Fruit fly (Drosophila melanogaster): Measurements from ENCODE around the gene CG10336.

The CG10336 gene

DNA sequence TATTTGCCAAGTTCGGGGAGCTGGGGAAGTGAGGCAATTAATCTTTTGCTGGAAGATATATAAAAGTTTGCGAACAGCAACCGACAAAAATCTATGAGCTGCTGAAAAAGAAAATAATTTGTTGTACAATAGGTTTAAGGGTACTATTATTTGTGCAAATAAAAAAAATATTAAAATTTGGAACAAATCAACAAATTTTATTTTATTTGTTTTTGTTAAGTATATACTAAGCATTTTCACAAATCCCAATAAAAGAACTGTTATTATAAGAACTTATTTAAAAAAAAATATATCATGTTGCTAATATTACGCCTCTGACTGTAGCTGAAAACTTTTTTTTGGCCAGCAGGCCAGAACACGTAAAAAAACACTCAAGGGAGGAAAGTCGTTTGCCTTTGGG, 31.2 kb upstream of the CG10336 start (continued):
- TF ChIP-seq bbx (GFP tag; IDR thresholded peaks at IDR 0.05; ENCODE audit: partially characterized antibody): no peak
- no peak for TF ChIP-seq eve (GFP tag; optimal IDR thresholded peaks at IDR 0.05)
- TF ChIP-seq CG14710 (tag; optimal IDR thresholded peaks at IDR 0.05): no peak
- TF ChIP-seq CG34376 (GFP tag; optimal IDR thresholded peaks at IDR 0.05): no peak
- TF ChIP-seq nerfin-1 (tag; optimal IDR thresholded peaks at IDR 0.05): no peak
- peak; percentile 25 for TF ChIP-seq CG2712 (tag; optimal IDR thresholded peaks at IDR 0.05)
- TF ChIP-seq CG12104 (GFP tag; optimal IDR thresholded peaks at IDR 0.05): peak; percentile 4
- TF ChIP-seq CG18599 (GFP tag; optimal IDR thresholded peaks at IDR 0.05): peak; percentile 66
- no peak for TF ChIP-seq tgo (GFP tag; IDR thresholded peaks at IDR 0.05)
- TF ChIP-seq Hr39 (optimal IDR thresholded peaks at IDR 0.05): no peak
- TF ChIP-seq lmd (GFP tag; IDR thresholded peaks at IDR 0.05): no peak
- no peak for TF ChIP-seq hth (optimal IDR thresholded peaks at IDR 0.05)
- peak; percentile 55 for TF ChIP-seq CG3281 (GFP tag; optimal IDR thresholded peaks at IDR 0.05)
- peak; percentile 36 for TF ChIP-seq Blimp-1 (GFP tag; optimal IDR thresholded peaks at IDR 0.05)
- TF ChIP-seq Sry-β (GFP tag; optimal IDR thresholded peaks at IDR 0.05): no peak
- peak; percentile 9 for TF ChIP-seq CG18619 (GFP tag; optimal IDR thresholded peaks at IDR 0.05)
- peak; percentile 31 for TF ChIP-seq CG15011 (GFP tag; optimal IDR thresholded peaks at IDR 0.05)
- peak; percentile 35 for TF ChIP-seq CG6854 (GFP tag; optimal IDR thresholded peaks at IDR 0.05)
- no peak for TF ChIP-seq h (optimal IDR thresholded peaks at IDR 0.05)
- TF ChIP-seq CG16815 (GFP tag; optimal IDR thresholded peaks at IDR 0.05): no peak
- peak; percentile 39 for TF ChIP-seq CG9727 (GFP tag; optimal IDR thresholded peaks at IDR 0.05)
- peak; percentile 12 for TF ChIP-seq scrt (GFP tag; optimal IDR thresholded peaks at IDR 0.05)
- no peak for TF ChIP-seq CG10431 (GFP tag; optimal IDR thresholded peaks at IDR 0.05)
- TF ChIP-seq CG3838 (GFP tag; optimal IDR thresholded peaks at IDR 0.05): no peak
- TF ChIP-seq CG1233 (GFP tag; optimal IDR thresholded peaks at IDR 0.05): no peak
- TF ChIP-seq CG13296 (GFP tag; optimal IDR thresholded peaks at IDR 0.05): peak; percentile 31
- no peak for TF ChIP-seq CG10654 (GFP tag; optimal IDR thresholded peaks at IDR 0.05)
- peak; percentile 53 for TF ChIP-seq lab (GFP tag; optimal IDR thresholded peaks at IDR 0.05)
- no peak for TF ChIP-seq CG4707 (GFP tag; optimal IDR thresholded peaks at IDR 0.05)
- TF ChIP-seq ssp (GFP tag; IDR thresholded peaks at IDR 0.05): no peak
- TF ChIP-seq pfk (GFP tag; optimal IDR thresholded peaks at IDR 0.05): no peak
- TF ChIP-seq pros (GFP tag; optimal IDR thresholded peaks at IDR 0.05): no peak
- TF ChIP-seq gro (GFP tag; optimal IDR thresholded peaks at IDR 0.05): no peak
- TF ChIP-seq hkb (optimal IDR thresholded peaks at IDR 0.05): no peak
- TF ChIP-seq hkb (GFP tag; IDR thresholded peaks at IDR 0.05): peak; percentile 48; the same call in 1 of the 2 replicates
- TF ChIP-seq dysf (GFP tag; IDR thresholded peaks at IDR 0.05): no peak
- no peak for TF ChIP-seq CG7271 (tag; optimal IDR thresholded peaks at IDR 0.05)
- peak; percentile 35; the same call in 1 of the 3 replicates for TF ChIP-seq row (GFP tag; IDR thresholded peaks at IDR 0.05)
- TF ChIP-seq jumu (GFP tag; optimal IDR thresholded peaks at IDR 0.05): no peak
- TF ChIP-seq p53 (GFP tag; optimal IDR thresholded peaks at IDR 0.05): no peak
- TF ChIP-seq ac (GFP tag; optimal IDR thresholded peaks at IDR 0.05): no peak
- no peak for TF ChIP-seq CG14050 (GFP tag; IDR thresholded peaks at IDR 0.05)
- no peak for TF ChIP-seq CG8765 (GFP tag; IDR thresholded peaks at IDR 0.05)
- TF ChIP-seq Drgx (GFP tag; IDR thresholded peaks at IDR 0.05): no peak
- TF ChIP-seq Xrp1 (GFP tag; IDR thresholded peaks at IDR 0.05): peak; percentile 25; the same call in 1 of the 2 replicates
- TF ChIP-seq Lim3 (GFP tag; IDR thresholded peaks at IDR 0.05): no peak
- TF ChIP-seq cas (GFP tag; IDR thresholded peaks at IDR 0.05): no peak
- no peak for TF ChIP-seq yki (optimal IDR thresholded peaks at IDR 0.05)
- TF ChIP-seq Myb (GFP tag; optimal IDR thresholded peaks at IDR 0.05): no peak
- 0 out of 2 replicates have a peak, but pooled peaks have one; percentile 7 for TF ChIP-seq CG32772 (GFP tag; IDR thresholded peaks at IDR 0.05)
- no peak for TF ChIP-seq da (GFP tag; optimal IDR thresholded peaks at IDR 0.05)
- peak; percentile 55 for TF ChIP-seq CG10147 (GFP tag; optimal IDR thresholded peaks at IDR 0.05)
- TF ChIP-seq vfl (GFP tag; optimal IDR thresholded peaks at IDR 0.05): no peak
